Worm (Caenorhabditis elegans) whole organism, early embryonic: ENCODE measurements around the gene F40G9.19.

Source experiments
- B0310.2 ChIP-seq: sonication (generic microtip); optimal IDR thresholded peaks from 2 replicates; lab custom pipeline; 2016; ENCODE audit warnings: mild to moderate bottlenecking, missing genetic modification characterization, missing compliant biosample characterization
- F13C5.2 ChIP-seq: sonication (generic microtip); optimal IDR thresholded peaks from 2 replicates; lab custom pipeline; 2017; ENCODE audit warnings: mild to moderate bottlenecking, missing genetic modification characterization, inconsistent platforms, missing compliant biosample characterization
- aly-1 ChIP-seq: sonication (generic microtip); optimal IDR thresholded peaks from 2 replicates; lab custom pipeline; 2016; ENCODE audit warnings: missing genetic modification characterization, missing compliant biosample characterization
- ama-1 ChIP-seq: fragments of 150-350 bp; optimal IDR thresholded peaks from 2 replicates; lab custom pipeline; 2014
- ceh-13 ChIP-seq: fragments of 200-800 bp; sonication (Bioruptor generic); optimal IDR thresholded peaks from 2 replicates; lab custom pipeline; 2018; ENCODE audit warnings: mild to moderate bottlenecking, missing genetic modification characterization, missing compliant biosample characterization
- ceh-36 ChIP-seq: sonication (generic microtip); optimal IDR thresholded peaks from 2 replicates; lab custom pipeline; 2016; ENCODE audit warnings: missing genetic modification characterization, inconsistent platforms, missing compliant biosample characterization
- ets-7 ChIP-seq: sonication (generic microtip); optimal IDR thresholded peaks from 2 replicates; lab custom pipeline; 2016; ENCODE audit warnings: missing genotype, missing genetic modification characterization, missing compliant biosample characterization
- flt-1 ChIP-seq: fragments of 200-800 bp; sonication (Bioruptor generic); IDR thresholded peaks from 2 replicates; pipeline ENCODE4 v1.3.6; 2022; ENCODE audit warnings: missing genetic modification characterization, missing compliant biosample characterization
- hmbx-1 ChIP-seq: sonication (generic microtip); optimal IDR thresholded peaks from 2 replicates; lab custom pipeline; 2016; ENCODE audit warnings: mild to moderate bottlenecking, missing genetic modification characterization, missing compliant biosample characterization
- hmg-4 ChIP-seq: fragments of 200-800 bp; sonication (Bioruptor generic); optimal IDR thresholded peaks from 2 replicates; lab custom pipeline; 2018; ENCODE audit warnings: mild to moderate bottlenecking, missing genetic modification characterization, missing compliant biosample characterization
- hnd-1 ChIP-seq: sonication (generic microtip); optimal IDR thresholded peaks from 2 replicates; lab custom pipeline; 2016; ENCODE audit warnings: missing genetic modification characterization, missing compliant biosample characterization
- pes-1 ChIP-seq: fragments of 200-800 bp; sonication (Bioruptor generic); IDR thresholded peaks from 2 replicates; pipeline ENCODE4 v1.3.6; 2022; ENCODE audit warnings: missing genetic modification reagents, missing genetic modification characterization, missing compliant biosample characterization
- scrt-1 ChIP-seq: fragments of 200-800 bp; sonication (Bioruptor generic); IDR thresholded peaks from 2 replicates; pipeline ENCODE4 v1.3.6; 2022; ENCODE audit warnings: missing genetic modification characterization, missing compliant biosample characterization
- sea-1 ChIP-seq: fragments of 200-800 bp; sonication (Bioruptor generic); conservative IDR thresholded peaks from 2 replicates; pipeline ENCODE4 v1.3.6; 2022; ENCODE audit warnings: missing genetic modification characterization, missing compliant biosample characterization
- tbx-11 ChIP-seq: fragments of 200-800 bp; sonication (Bioruptor generic); IDR thresholded peaks from 2 replicates; pipeline ENCODE4 v1.3.6; 2022; ENCODE audit warnings: missing genetic modification characterization, missing compliant biosample characterization
- tbx-37 ChIP-seq: fragments of 200-800 bp; sonication (Bioruptor generic); conservative IDR thresholded peaks from 2 replicates; pipeline ENCODE4 v1.3.6; 2022; ENCODE audit warnings: missing genetic modification reagents, missing genetic modification characterization, missing compliant biosample characterization
- tra-4 ChIP-seq: sonication (generic microtip); optimal IDR thresholded peaks from 2 replicates; lab custom pipeline; 2017; ENCODE audit warnings: missing genetic modification characterization, missing compliant biosample characterization

Gene F40G9.19

DNA sequence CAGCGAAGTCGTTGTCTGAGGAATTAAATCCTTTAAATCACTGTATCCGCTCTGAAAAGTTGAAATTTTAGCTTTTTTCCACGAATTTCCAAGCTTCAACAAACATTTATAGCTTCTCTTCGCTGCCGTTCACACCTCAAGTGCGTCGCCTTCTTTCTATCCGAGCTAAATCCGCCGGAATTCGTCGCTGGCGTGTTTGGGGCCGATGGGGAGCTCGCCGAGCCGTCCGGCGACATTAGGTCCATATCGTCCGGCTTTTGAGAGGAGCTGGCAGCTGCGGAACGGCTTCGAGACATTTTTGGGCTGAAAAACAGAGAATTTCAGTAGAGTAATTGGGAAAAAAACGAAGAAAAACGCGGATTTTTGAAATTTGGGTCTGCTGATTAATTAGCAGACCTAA, 14.2 kb downstream of the F40G9.19 start, which contains the start of gene mxl-2:
Gene mxl-2, minus strand, starts transcription at position 303 of the 400 bp plus-strand sequence.
- TF ChIP-seq ceh-13 (no peak), tbx-11 (GFP tag; lab: Robert Waterston, UW) (no peak), ceh-36 (tag; lab: Kevin White, UChicago) (no peak), hnd-1 (tag; lab: Kevin White, UChicago) (no peak), hmbx-1 (tag; lab: Kevin White, UChicago) (no peak), sea-1 (GFP tag; lab: Robert Waterston, UW) (no peak), aly-1 (no peak), pes-1 (GFP tag; lab: Robert Waterston, UW) (no peak), hmg-4 (GFP tag; lab: Kevin White, UChicago) (no peak)

DNA sequence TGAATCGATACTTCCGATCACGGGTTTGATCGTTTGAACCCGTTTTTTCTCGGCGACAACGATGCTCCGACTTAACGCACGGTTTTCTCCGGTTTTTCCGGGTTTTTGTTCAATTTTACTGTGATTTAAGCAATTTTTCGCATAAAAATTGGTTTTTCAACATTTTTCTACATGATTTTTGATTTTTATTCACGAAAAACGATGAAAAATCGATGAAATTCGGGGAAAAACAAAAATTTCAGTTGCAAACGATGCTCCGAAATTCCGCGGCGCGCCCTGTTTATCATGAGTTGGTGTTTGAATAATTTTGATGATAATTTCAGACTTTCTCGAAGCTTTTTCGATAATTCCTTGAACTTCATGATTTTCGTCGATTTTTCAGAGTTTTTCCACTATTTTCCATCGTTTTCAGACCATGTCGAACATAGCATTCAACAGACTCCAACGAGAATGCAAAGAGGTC, 14.9 kb downstream of the F40G9.19 start, which contains the start of gene ubc-20:
Gene ubc-20, plus strand, starts transcription at position 413 of the 463 bp plus-strand sequence.
- TF ChIP-seq aly-1, result no peak
- TF ChIP-seq F13C5.2, result no peak
- TF ChIP-seq ama-1 (lab: Kevin White, UChicago), result no peak
- TF ChIP-seq tbx-11 (GFP tag; lab: Robert Waterston, UW), result no peak
- no peak for TF ChIP-seq B0310.2 (tag; lab: Kevin White, UChicago)
- TF ChIP-seq scrt-1 (GFP tag; lab: Robert Waterston, UW), result no peak

DNA sequence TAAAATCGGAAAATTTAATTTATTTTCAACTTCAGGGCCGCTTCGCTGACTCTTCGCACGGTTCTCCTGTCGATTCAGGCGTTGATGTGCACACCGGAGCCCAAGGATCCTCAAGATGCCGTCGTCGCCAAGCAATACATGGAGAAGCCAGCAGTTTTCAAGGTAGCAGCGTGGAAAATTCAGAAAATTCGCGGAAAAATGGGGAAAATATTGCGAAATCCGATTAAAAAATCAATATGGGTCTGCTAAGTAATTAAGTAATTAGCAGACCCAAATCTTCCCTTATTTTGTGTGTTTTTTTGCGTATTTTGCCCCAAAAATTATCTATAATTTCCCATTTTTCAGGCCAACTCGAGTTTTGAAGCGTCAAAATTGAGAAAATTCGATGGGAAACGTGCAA, 15.7 kb downstream of the F40G9.19 start:
- TF ChIP-seq aly-1, result no peak
- no peak for TF ChIP-seq hmg-4 (GFP tag; lab: Kevin White, UChicago)
- TF ChIP-seq sea-1 (GFP tag; lab: Robert Waterston, UW), result no peak
- TF ChIP-seq tra-4 (tag; lab: Kevin White, UChicago), result no peak
- no peak for TF ChIP-seq F13C5.2

DNA sequence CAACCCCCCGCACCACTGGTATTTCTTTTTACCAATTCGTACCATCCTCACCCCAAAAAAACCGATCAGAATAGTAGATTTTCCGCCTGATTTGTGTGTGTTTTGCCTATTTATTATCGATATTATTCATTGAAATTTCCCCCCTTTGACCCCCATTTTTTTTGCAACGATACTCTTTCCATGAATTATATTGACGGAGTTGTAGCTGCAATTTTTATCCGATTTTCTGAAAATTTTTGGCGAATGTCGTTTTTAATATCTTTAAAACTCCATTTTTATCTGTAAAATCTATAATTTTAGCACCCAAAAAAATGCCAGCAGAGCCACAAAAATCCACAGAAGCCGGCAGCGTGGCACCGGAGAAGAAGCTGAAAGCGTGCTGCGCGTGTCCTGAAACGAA, 17.1 kb downstream of the F40G9.19 start, which contains the start of gene cox-17:
Gene cox-17, plus strand, starts transcription at position 301 of the 400 bp plus-strand sequence.
- TF ChIP-seq F13C5.2 (no peak), tbx-37 (no peak)

DNA sequence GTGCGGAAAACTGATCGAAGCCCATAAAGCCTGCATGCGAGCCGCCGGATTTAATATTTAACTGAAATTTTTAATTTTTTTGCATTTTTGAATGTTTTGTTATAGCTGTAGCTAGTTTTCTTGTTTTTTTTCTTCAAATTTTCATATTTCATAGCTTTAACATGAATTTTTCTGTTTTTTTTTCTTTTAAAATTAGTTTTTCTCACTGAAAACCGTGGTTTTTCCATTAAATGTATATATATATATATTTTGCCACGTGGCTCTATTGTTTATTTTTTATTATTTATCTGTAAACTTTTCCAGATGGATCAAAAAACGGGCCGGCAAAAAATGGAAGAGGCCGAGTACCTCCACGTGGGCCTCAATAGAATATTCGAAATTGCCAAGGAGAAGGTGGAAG, 18.2 kb downstream of the F40G9.19 start, which contains the start of gene sec-20:
Gene sec-20, plus strand, starts transcription at position 301 of the 400 bp plus-strand sequence.
- TF ChIP-seq ets-7 (tag; lab: Kevin White, UChicago) (no peak), sea-1 (GFP tag; lab: Robert Waterston, UW) (no peak), B0310.2 (tag; lab: Kevin White, UChicago) (no peak), hnd-1 (tag; lab: Kevin White, UChicago) (no peak), flt-1 (GFP tag; lab: Robert Waterston, UW) (no peak), tra-4 (tag; lab: Kevin White, UChicago) (no peak), ceh-36 (tag; lab: Kevin White, UChicago) (no peak), hmg-4 (GFP tag; lab: Kevin White, UChicago) (no peak), hmbx-1 (tag; lab: Kevin White, UChicago) (no peak), tbx-11 (GFP tag; lab: Robert Waterston, UW) (no peak), pes-1 (GFP tag; lab: Robert Waterston, UW) (no peak), tbx-37 (no peak), aly-1 (no peak), ceh-13 (no peak), ama-1 (lab: Kevin White, UChicago) (no peak)

DNA sequence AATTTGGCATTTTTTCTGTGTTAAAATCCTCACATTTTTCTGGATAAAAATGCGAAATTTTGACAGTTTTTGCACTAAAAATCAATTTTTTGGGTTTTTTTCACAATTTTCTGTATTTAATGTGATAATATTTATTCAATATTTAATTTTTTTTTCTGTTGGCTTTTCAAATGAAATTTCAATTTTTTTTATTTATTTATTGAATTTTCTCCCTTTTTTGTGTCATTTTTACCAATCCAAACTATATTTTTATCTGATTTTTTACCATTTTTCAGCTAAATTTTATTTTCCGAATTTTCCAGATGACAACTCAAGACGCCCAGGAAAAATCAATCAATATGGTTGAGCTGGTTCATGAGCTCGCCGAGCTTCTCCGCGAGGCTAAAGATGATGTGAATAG, 20.6 kb downstream of the F40G9.19 start, which contains the start of gene F40G9.17:
Gene F40G9.17, plus strand, starts transcription at position 301 of the 400 bp plus-strand sequence.
- TF ChIP-seq ceh-36 (tag; lab: Kevin White, UChicago) (no peak), hmbx-1 (tag; lab: Kevin White, UChicago) (no peak), pes-1 (GFP tag; lab: Robert Waterston, UW) (no peak), ets-7 (tag; lab: Kevin White, UChicago) (no peak)

DNA sequence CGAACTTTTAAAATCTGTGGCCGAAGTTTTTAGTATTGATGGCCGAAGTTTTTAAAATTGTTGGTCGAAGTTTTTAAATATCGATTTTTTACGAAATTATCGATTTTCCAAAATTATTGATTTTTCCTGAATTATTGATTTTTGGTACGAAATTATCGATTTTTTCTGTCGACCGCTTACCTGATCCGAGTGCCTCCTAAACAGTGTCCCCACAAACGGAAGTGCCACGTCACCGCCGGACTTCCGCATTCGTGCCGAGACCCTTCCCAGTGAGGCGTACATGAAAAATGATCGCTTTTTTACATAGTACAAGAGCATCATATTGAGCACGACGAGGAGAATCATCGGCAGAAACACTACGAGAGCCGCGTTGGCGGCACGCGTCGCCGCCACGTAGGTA, 30.4 kb downstream of the F40G9.19 start:
- TF ChIP-seq scrt-1 (GFP tag; lab: Robert Waterston, UW), result no peak
- no peak for TF ChIP-seq tbx-37
- TF ChIP-seq aly-1, result no peak
- TF ChIP-seq tra-4 (tag; lab: Kevin White, UChicago), result no peak
- TF ChIP-seq ceh-13, result no peak
- TF ChIP-seq hmg-4 (GFP tag; lab: Kevin White, UChicago), result no peak

DNA sequence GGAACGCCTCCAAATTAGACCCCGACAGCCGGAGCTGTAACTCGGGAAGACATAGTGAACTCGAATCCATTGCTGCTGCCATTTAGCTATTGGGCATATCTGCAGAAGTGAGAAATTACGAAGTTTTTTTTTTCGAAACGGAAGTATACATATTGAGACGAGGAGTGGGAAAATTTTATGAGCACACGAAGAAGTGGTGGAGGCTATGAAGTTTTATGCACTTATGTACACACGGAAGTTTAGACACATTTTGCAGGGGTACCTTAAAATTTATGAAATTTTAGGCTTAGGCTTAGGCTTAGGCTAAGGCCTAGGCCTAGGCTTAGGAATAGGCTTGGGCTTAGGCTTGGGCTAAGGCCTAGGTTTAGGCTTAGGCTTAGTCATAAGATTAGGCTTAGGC, 33.4 kb downstream of the F40G9.19 start, which contains the start of gene W10C4.1:
Gene W10C4.1, minus strand, starts transcription at position 101 of the 400 bp plus-strand sequence.
- no peak for TF ChIP-seq tbx-37
- no peak for TF ChIP-seq hmg-4 (GFP tag; lab: Kevin White, UChicago)
- TF ChIP-seq flt-1 (GFP tag; lab: Robert Waterston, UW), result no peak
- TF ChIP-seq ceh-36 (tag; lab: Kevin White, UChicago), result no peak
- TF ChIP-seq B0310.2 (tag; lab: Kevin White, UChicago), result no peak
- TF ChIP-seq aly-1, result no peak
- TF ChIP-seq ceh-13, result no peak
- no peak for TF ChIP-seq scrt-1 (GFP tag; lab: Robert Waterston, UW)
- no peak for TF ChIP-seq sea-1 (GFP tag; lab: Robert Waterston, UW)
- no peak for TF ChIP-seq ets-7 (tag; lab: Kevin White, UChicago)
- TF ChIP-seq hnd-1 (tag; lab: Kevin White, UChicago), result no peak
- no peak for TF ChIP-seq ama-1 (lab: Kevin White, UChicago)
- TF ChIP-seq tbx-11 (GFP tag; lab: Robert Waterston, UW), result no peak
- no peak for TF ChIP-seq tra-4 (tag; lab: Kevin White, UChicago)
- no peak for TF ChIP-seq pes-1 (GFP tag; lab: Robert Waterston, UW)
- no peak for TF ChIP-seq F13C5.2
- no peak for TF ChIP-seq hmbx-1 (tag; lab: Kevin White, UChicago)
